Worm (Caenorhabditis elegans): ENCODE data around the gene ZK792.4.

The ZK792.4 gene

ce11 chrIV:11635437-11636408 is 46.1 kb downstream of the ZK792.4 start, which contains the start of gene mars-1:
Gene mars-1 (minus strand): TSS chrIV:11635487.
- peak; percentile 52; the same call in 1 of the 2 replicates for TF ChIP-seq ztf-23 (GFP tag; IDR thresholded peaks at IDR 0.05)
- peak; percentile 81 for TF ChIP-seq flt-1 (GFP tag; IDR thresholded peaks at IDR 0.05)
- TF ChIP-seq tab-1 (GFP tag; IDR thresholded peaks at IDR 0.05), result no peak

- TF ChIP-seq med-1 (GFP tag; optimal IDR thresholded peaks at IDR 0.05; ENCODE audit: insufficient read depth) (no peak), klf-2 (GFP tag; conservative IDR thresholded peaks at IDR 0.05) (no peak), flt-1 (GFP tag; IDR thresholded peaks at IDR 0.05) (no peak), cog-1 (tag; optimal IDR thresholded peaks at IDR 0.05) (no peak), T22C8.4 (GFP tag; IDR thresholded peaks at IDR 0.05) (no peak)
Measured at ce11 chrIV:11631750-11632149, 50.1 kb downstream of the ZK792.4 start, which contains the start of gene F58B3.4. Gene F58B3.4 (minus strand): TSS chrIV:11631850.
